Worm (Caenorhabditis elegans) whole organism, L4 larva: Measurements from ENCODE around the gene Y73C8B.1.

ENCODE experiments used
- D1046.2 ChIP-seq: fragments of 200-800 bp; sonication (Bioruptor generic); IDR thresholded peaks from 2 replicates; pipeline ENCODE4 v1.3.6; 2022; ENCODE audit warnings: missing genetic modification characterization, missing compliant biosample characterization
- F26F4.8 ChIP-seq: fragments of 200-800 bp; sonication (Bioruptor generic); conservative IDR thresholded peaks from 2 replicates; pipeline ENCODE4 v1.3.6; 2022; ENCODE audit warnings: missing genetic modification characterization, missing compliant biosample characterization
- Y105C5A.15 ChIP-seq: fragments of 200-800 bp; sonication (Bioruptor generic); IDR thresholded peaks from 2 replicates; pipeline ENCODE4 v1.3.6; 2022; ENCODE audit warnings: missing genetic modification characterization, missing compliant biosample characterization
- Y48G9A.11 ChIP-seq: fragments of 200-800 bp; sonication (Bioruptor generic); IDR thresholded peaks from 2 replicates; pipeline ENCODE4 v1.3.6; 2022; ENCODE audit warnings: missing genetic modification reagents, missing genetic modification characterization, missing compliant biosample characterization
- Y5F2A.4 ChIP-seq: fragments of 200-800 bp; sonication (Bioruptor generic); optimal IDR thresholded peaks from 2 replicates; lab custom pipeline; 2018; ENCODE audit warnings: mild to moderate bottlenecking, missing genetic modification characterization, missing compliant biosample characterization
- aha-1 ChIP-seq: fragments of 150-350 bp; peaks from one replicate; lab custom pipeline; 2014; ENCODE audit warnings: missing biosample characterization, missing genetic modification characterization
- attf-4 ChIP-seq: sonication (generic microtip); optimal IDR thresholded peaks from 3 replicates; lab custom pipeline; 2017; ENCODE audit warnings: missing biosample characterization, missing genetic modification characterization
- daf-16 ChIP-seq, 3 experiments: sonication (generic microtip); optimal IDR thresholded peaks; 2 replicates each; lab custom pipeline; 2016 to 2017; ENCODE audit warnings: missing genetic modification characterization in 3 of 3, missing genetic modification reagents in 3 of 3, mild to moderate bottlenecking in 2 of 3, missing compliant biosample characterization in 2 of 3, missing biosample characterization in 1 of 3, moderate library complexity in 1 of 3
- dmd-8 ChIP-seq: fragments of 200-800 bp; sonication (Bioruptor generic); IDR thresholded peaks from 2 replicates; pipeline ENCODE4 v1.3.6; 2022; ENCODE audit warnings: missing genetic modification characterization, missing compliant biosample characterization
- dpl-1 ChIP-seq: fragments of 150-350 bp; optimal IDR thresholded peaks from 2 replicates; lab custom pipeline; 2014; ENCODE audit warnings: missing biosample characterization, missing genetic modification reagents, missing genetic modification characterization
- dve-1 ChIP-seq: sonication (generic microtip); optimal IDR thresholded peaks from 2 replicates; lab custom pipeline; 2017; ENCODE audit warnings: antibody characterized with exemption, mild to moderate bottlenecking, missing genetic modification characterization, missing compliant biosample characterization; ENCODE audit not compliant: insufficient read depth
- fos-1 ChIP-seq: fragments of 150-350 bp; optimal IDR thresholded peaks from 2 replicates; lab custom pipeline; 2014; ENCODE audit warnings: missing biosample characterization, missing genetic modification characterization
- gei-8 ChIP-seq: fragments of 200-800 bp; sonication (Bioruptor generic); optimal IDR thresholded peaks from 2 replicates; lab custom pipeline; 2018; ENCODE audit warnings: mild to moderate bottlenecking, missing genetic modification characterization, missing compliant biosample characterization
- hlh-11 ChIP-seq: fragments of 200-800 bp; sonication (Bioruptor generic); optimal IDR thresholded peaks from 2 replicates; lab custom pipeline; 2018; ENCODE audit warnings: mild to moderate bottlenecking, missing genetic modification characterization, missing compliant biosample characterization
- hlh-30 ChIP-seq: sonication (generic microtip); optimal IDR thresholded peaks from 2 replicates; lab custom pipeline; 2017; ENCODE audit warnings: antibody characterized with exemption, mild to moderate bottlenecking, missing genetic modification characterization, missing compliant biosample characterization; ENCODE audit not compliant: insufficient read depth
- hmg-1.1 ChIP-seq: fragments of 200-800 bp; sonication (Bioruptor generic); IDR thresholded peaks from 2 replicates; pipeline ENCODE4 v1.3.6; 2022; ENCODE audit warnings: missing genetic modification reagents, missing genetic modification characterization, missing compliant biosample characterization
- lin-29 ChIP-seq: fragments of 200-800 bp; sonication (Bioruptor generic); IDR thresholded peaks from 2 replicates; pipeline ENCODE4 v1.3.6; 2022; ENCODE audit warnings: missing genetic modification reagents, missing genetic modification characterization, missing compliant biosample characterization
- lin-38 ChIP-seq: fragments of 200-800 bp; sonication (Bioruptor generic); IDR thresholded peaks from 2 replicates; pipeline ENCODE4 v1.3.6; 2022; ENCODE audit warnings: missing genetic modification reagents, missing genetic modification characterization, missing compliant biosample characterization
- lin-39 ChIP-seq: fragments of 150-350 bp; optimal IDR thresholded peaks from 2 replicates; lab custom pipeline; 2014; ENCODE audit warnings: missing biosample characterization, missing genetic modification reagents, missing genetic modification characterization
- lsy-2 ChIP-seq, 2 experiments: fragments of 150-350 bp in 1 of 2; sonication (generic microtip) in 1 of 2; optimal IDR thresholded peaks; 2 replicates each; lab custom pipeline; 2014 to 2017; ENCODE audit warnings: missing biosample characterization in 2 of 2, missing genetic modification characterization in 2 of 2
- madf-5 ChIP-seq, 2 experiments: fragments of 200-800 bp; sonication (Bioruptor generic); IDR thresholded peaks; 2 replicates each; pipeline ENCODE4 v1.3.6; 2022; ENCODE audit warnings: missing compliant biosample characterization in 2 of 2, missing genetic modification characterization in 2 of 2
- madf-9 ChIP-seq: fragments of 200-800 bp; sonication (Bioruptor generic); conservative IDR thresholded peaks from 2 replicates; pipeline ENCODE4 v1.3.6; 2022; ENCODE audit warnings: missing genetic modification reagents, missing genetic modification characterization, missing compliant biosample characterization
- mdl-1 ChIP-seq, 2 experiments: fragments of 150-350 bp in 1 of 2; sonication (generic microtip) in 1 of 2; optimal IDR thresholded peaks; 2 replicates each; lab custom pipeline; 2014 to 2017; ENCODE audit warnings: missing biosample characterization in 2 of 2, missing genetic modification characterization in 2 of 2
- mep-1 ChIP-seq: fragments of 150-350 bp; sonication (generic microtip); optimal IDR thresholded peaks from 3 replicates; lab custom pipeline; 2014; ENCODE audit warnings: missing biosample characterization, missing genetic modification characterization
- mxl-2 ChIP-seq: fragments of 200-800 bp; sonication (Bioruptor generic); conservative IDR thresholded peaks from 2 replicates; pipeline ENCODE4 v1.3.6; 2022; ENCODE audit warnings: missing genetic modification reagents, missing genetic modification characterization, missing compliant biosample characterization
- mxl-3 ChIP-seq: fragments of 200-800 bp; sonication (Bioruptor generic); optimal IDR thresholded peaks from 2 replicates; lab custom pipeline; 2018; ENCODE audit warnings: mild to moderate bottlenecking, missing genetic modification characterization, missing compliant biosample characterization
- nhr-102 ChIP-seq: sonication (generic microtip); optimal IDR thresholded peaks from 2 replicates; lab custom pipeline; 2016; ENCODE audit warnings: mild to moderate bottlenecking, missing genetic modification characterization, moderate library complexity, missing compliant biosample characterization
- nhr-11 ChIP-seq: fragments of 150-350 bp; optimal IDR thresholded peaks from 2 replicates; lab custom pipeline; 2014; ENCODE audit warnings: missing biosample characterization, missing genetic modification characterization
- nhr-28 ChIP-seq: fragments of 150-350 bp; optimal IDR thresholded peaks from 2 replicates; lab custom pipeline; 2014; ENCODE audit warnings: missing biosample characterization, missing genetic modification characterization
- nhr-41 ChIP-seq: fragments of 200-800 bp; sonication (Bioruptor generic); IDR thresholded peaks from 2 replicates; pipeline ENCODE4 v1.3.6; 2022; ENCODE audit warnings: missing genetic modification reagents, missing genetic modification characterization, missing compliant biosample characterization
- nhr-6 ChIP-seq: fragments of 150-350 bp; optimal IDR thresholded peaks from 2 replicates; lab custom pipeline; 2014; ENCODE audit warnings: missing biosample characterization, missing genetic modification characterization
- nhr-76 ChIP-seq: fragments of 150-350 bp; optimal IDR thresholded peaks from 2 replicates; lab custom pipeline; 2014; ENCODE audit warnings: missing biosample characterization, missing genetic modification characterization
- nhr-77 ChIP-seq: fragments of 150-350 bp; optimal IDR thresholded peaks from 2 replicates; lab custom pipeline; 2014; ENCODE audit warnings: missing biosample characterization, missing genetic modification characterization
- pha-4 ChIP-seq, 2 experiments: fragments of 150-350 bp in 1 of 2; fragments of 200-800 bp in 1 of 2; sonication (Bioruptor generic) in 1 of 2; IDR thresholded peaks in 1 of 2; optimal IDR thresholded peaks in 1 of 2; 2 replicates each; pipeline versions ENCODE4 v1.3.6 to Lab custom; 2014 to 2022; ENCODE audit warnings: missing genetic modification characterization in 2 of 2, missing genetic modification reagents in 2 of 2, missing biosample characterization in 1 of 2, missing compliant biosample characterization in 1 of 2
- pqm-1 ChIP-seq: sonication (generic microtip); optimal IDR thresholded peaks from 2 replicates; lab custom pipeline; 2017; ENCODE audit warnings: missing biosample characterization, missing genetic modification characterization
- rbr-2 ChIP-seq: sonication (generic microtip); optimal IDR thresholded peaks from 2 replicates; lab custom pipeline; 2016; ENCODE audit warnings: missing genotype, missing genetic modification characterization, missing compliant biosample characterization
- sdz-12 ChIP-seq: fragments of 200-800 bp; sonication (Bioruptor generic); optimal IDR thresholded peaks from 2 replicates; lab custom pipeline; 2018; ENCODE audit warnings: mild to moderate bottlenecking, missing genetic modification characterization, missing compliant biosample characterization
- set-16 ChIP-seq: fragments of 200-800 bp; sonication (Bioruptor generic); IDR thresholded peaks from 2 replicates; pipeline ENCODE4 v1.3.6; 2022; ENCODE audit warnings: missing genetic modification reagents, missing genetic modification characterization, missing compliant biosample characterization
- snpc-1.2 ChIP-seq: fragments of 200-800 bp; sonication (Bioruptor generic); IDR thresholded peaks from 2 replicates; pipeline ENCODE4 v1.3.6; 2022; ENCODE audit warnings: missing genetic modification reagents, missing genetic modification characterization, missing compliant biosample characterization
- unc-130 ChIP-seq: sonication (generic microtip); optimal IDR thresholded peaks from 2 replicates; lab custom pipeline; 2016; ENCODE audit warnings: missing genetic modification reagents, missing genetic modification characterization, missing compliant biosample characterization
- unc-39 ChIP-seq: sonication (generic microtip); optimal IDR thresholded peaks from 2 replicates; lab custom pipeline; 2017; ENCODE audit warnings: missing biosample characterization, missing genetic modification characterization
- unc-62 ChIP-seq, 3 experiments: fragments of 150-350 bp in 1 of 3; sonication (generic microtip); optimal IDR thresholded peaks in 2 of 3; peaks in 1 of 3; 1 replicate in 1 of 3; 2 replicates in 2 of 3; lab custom pipeline; 2014 to 2017; ENCODE audit warnings: missing biosample characterization in 3 of 3, missing genetic modification characterization in 3 of 3, missing genetic modification reagents in 3 of 3, missing genotype in 1 of 3
- vab-7 ChIP-seq: fragments of 200-800 bp; sonication (Bioruptor generic); IDR thresholded peaks from 2 replicates; pipeline ENCODE4 v1.3.6; 2022; ENCODE audit warnings: missing genetic modification reagents, missing genetic modification characterization, missing compliant biosample characterization
- zfp-3 ChIP-seq: fragments of 200-800 bp; sonication (Bioruptor generic); conservative IDR thresholded peaks from 2 replicates; pipeline ENCODE4 v1.3.6; 2022; ENCODE audit warnings: missing genetic modification reagents, missing genetic modification characterization, missing compliant biosample characterization
- zip-11 ChIP-seq: fragments of 200-800 bp; sonication (Bioruptor generic); IDR thresholded peaks from 2 replicates; pipeline ENCODE4 v1.3.6; 2022; ENCODE audit warnings: missing genetic modification characterization, missing compliant biosample characterization
- zip-2 ChIP-seq: fragments of 150-350 bp; optimal IDR thresholded peaks from 2 replicates; lab custom pipeline; 2014; ENCODE audit warnings: missing biosample characterization, missing genetic modification characterization

The Y73C8B.1 gene

ce11 chrV:3194952-3195450 lies 1.7 kb downstream of the Y73C8B.1 start, which contains the start of gene Y73C8B.2:
Gene Y73C8B.2, minus strand, starts transcription at chrV:3195002.
- TF ChIP-seq aha-1 (tag; lab: Kevin White, UChicago) (peak; percentile 92), unc-62 (GFP tag; optimal IDR thresholded peaks at IDR 0.05 in 1 of 2; lab: Kevin White, UChicago) (peak in 1 of 2 experiments; percentile 85), unc-62 (tag; optimal IDR thresholded peaks at IDR 0.05; lab: Kevin White, UChicago) (no peak), zfp-3 (no peak), nhr-6 (tag; lab: Kevin White, UChicago) (peak; percentile 83), lin-29 (GFP tag; lab: Robert Waterston, UW) (no peak), pha-4 (GFP tag; IDR thresholded peaks at IDR 0.05; lab: Robert Waterston, UW) (no peak), pha-4 (tag; optimal IDR thresholded peaks at IDR 0.05; lab: Kevin White, UChicago) (peak; percentile 94), pqm-1 (tag; lab: Kevin White, UChicago) (peak; percentile 14), rbr-2 (tag; lab: Kevin White, UChicago) (peak; percentile 15), nhr-102 (tag; lab: Kevin White, UChicago) (peak; percentile 34), hmg-1.1 (GFP tag; lab: Robert Waterston, UW) (peak; percentile 36; the same call in 1 of the 2 replicates), snpc-1.2 (GFP tag; lab: Robert Waterston, UW) (no peak), dve-1 (tag; lab: Kevin White, UChicago) (peak; percentile 35), daf-16 (GFP tag; optimal IDR thresholded peaks at IDR 0.05; lab: Kevin White, UChicago) (no peak), daf-16 (tag; optimal IDR thresholded peaks at IDR 0.05; lab: Kevin White, UChicago) (peak; percentile 13), dpl-1 (no peak), nhr-77 (tag; lab: Kevin White, UChicago) (peak; percentile 7), hlh-11 (tag; lab: Kevin White, UChicago) (peak; percentile 0), lsy-2 (tag; optimal IDR thresholded peaks at IDR 0.05; lab: Kevin White, UChicago) (peak in 1 of 2 experiments; percentile 58), nhr-28 (tag; lab: Kevin White, UChicago) (peak; percentile 38), lin-38 (peak; percentile 81), mep-1 (tag; lab: Kevin White, UChicago) (peak; percentile 59)

- no peak for TF ChIP-seq lin-39 (tag; lab: Kevin White, UChicago)
- TF ChIP-seq hmg-1.1 (GFP tag; lab: Robert Waterston, UW): peak; percentile 63; the same call in 1 of the 2 replicates
- TF ChIP-seq Y105C5A.15 (GFP tag; lab: Robert Waterston, UW): no peak
- TF ChIP-seq Y5F2A.4 (GFP tag; lab: Kevin White, UChicago): no peak
- TF ChIP-seq unc-39 (tag; lab: Kevin White, UChicago): no peak
- no peak for TF ChIP-seq D1046.2 (GFP tag; lab: Robert Waterston, UW)
- no peak for TF ChIP-seq zip-2 (tag; lab: Kevin White, UChicago)
- no peak for TF ChIP-seq vab-7 (GFP tag; lab: Robert Waterston, UW)
- no peak for TF ChIP-seq attf-4 (tag; lab: Kevin White, UChicago)
- no peak for TF ChIP-seq mdl-1 (tag; optimal IDR thresholded peaks at IDR 0.05; lab: Kevin White, UChicago)
- no peak for TF ChIP-seq unc-130 (GFP tag; lab: Kevin White, UChicago)
- peak; percentile 95 for TF ChIP-seq aha-1 (tag; lab: Kevin White, UChicago)
- no peak for TF ChIP-seq fos-1 (tag; lab: Kevin White, UChicago)
- TF ChIP-seq zfp-3: no peak
- no peak for TF ChIP-seq nhr-6 (tag; lab: Kevin White, UChicago)
- no peak for TF ChIP-seq madf-5 (GFP tag; IDR thresholded peaks at IDR 0.05; lab: Robert Waterston, UW)
- no peak for TF ChIP-seq nhr-76 (tag; lab: Kevin White, UChicago)
- no peak for TF ChIP-seq mxl-2
- no peak for TF ChIP-seq nhr-11
- no peak for TF ChIP-seq zip-11 (GFP tag; lab: Robert Waterston, UW)
- TF ChIP-seq Y48G9A.11 (GFP tag; lab: Robert Waterston, UW): no peak
- TF ChIP-seq daf-16 (GFP tag; optimal IDR thresholded peaks at IDR 0.05; lab: Kevin White, UChicago): no peak
- peak; percentile 7 for TF ChIP-seq daf-16 (tag; optimal IDR thresholded peaks at IDR 0.05; lab: Kevin White, UChicago)
- TF ChIP-seq set-16: no peak
- no peak for TF ChIP-seq sdz-12 (GFP tag; lab: Kevin White, UChicago)
- TF ChIP-seq lin-29 (GFP tag; lab: Robert Waterston, UW): no peak
- no peak for TF ChIP-seq nhr-41 (GFP tag; lab: Robert Waterston, UW)
- TF ChIP-seq gei-8 (GFP tag; lab: Kevin White, UChicago): no peak
- peak; percentile 59 for TF ChIP-seq dve-1 (tag; lab: Kevin White, UChicago)
- peak in 1 of 2 experiments; percentile 21 for TF ChIP-seq lsy-2 (tag; optimal IDR thresholded peaks at IDR 0.05; lab: Kevin White, UChicago)
- TF ChIP-seq dmd-8 (GFP tag; lab: Robert Waterston, UW): no peak
- TF ChIP-seq F26F4.8: no peak
- no peak for TF ChIP-seq hlh-30 (tag; lab: Kevin White, UChicago)
- TF ChIP-seq mxl-3 (GFP tag; lab: Kevin White, UChicago): peak; percentile 43
- no peak for TF ChIP-seq madf-9 (GFP tag; lab: Robert Waterston, UW)
Observed at ce11 chrV:3193091-3193608, 3.5 kb downstream of the Y73C8B.1 start, which contains the start of the genes Y73C8B.3 and Y73C8B.9. Gene Y73C8B.3, minus strand, starts transcription at chrV:3193237. Gene Y73C8B.9, plus strand, starts transcription at chrV:3193558.
